Worm (Caenorhabditis elegans) whole organism, young adult: Measurements from ENCODE around the gene R08B4.3.

Experiments
- B0019.2 ChIP-seq: fragments of 200-800 bp; sonication (Bioruptor generic); conservative IDR thresholded peaks from 2 replicates; pipeline ENCODE4 v1.3.6; 2022; ENCODE audit warnings: missing genetic modification reagents, missing genetic modification characterization, missing compliant biosample characterization
- C17E4.6 ChIP-seq: fragments of 200-800 bp; sonication (Bioruptor generic); IDR thresholded peaks from 2 replicates; pipeline ENCODE4 v1.3.6; 2022; ENCODE audit warnings: missing genetic modification reagents, missing genetic modification characterization, missing compliant biosample characterization
- D2030.7 ChIP-seq: fragments of 200-800 bp; sonication (Bioruptor generic); IDR thresholded peaks from 2 replicates; pipeline ENCODE4 v1.3.6; 2022; ENCODE audit warnings: missing genetic modification reagents, missing genetic modification characterization, missing compliant biosample characterization
- F55B11.4 ChIP-seq: sonication (generic microtip); optimal IDR thresholded peaks from 2 replicates; lab custom pipeline; 2016; ENCODE audit warnings: missing compliant biosample characterization, missing genetic modification characterization, borderline replicate concordance; ENCODE audit not compliant: insufficient read depth
- K12H6.12 ChIP-seq: fragments of 200-800 bp; sonication (Bioruptor generic); optimal IDR thresholded peaks from 2 replicates; lab custom pipeline; 2018; ENCODE audit warnings: mild to moderate bottlenecking, missing genetic modification characterization, missing compliant biosample characterization
- Y53F4B.3 ChIP-seq: fragments of 200-800 bp; sonication (Bioruptor generic); IDR thresholded peaks from 2 replicates; pipeline ENCODE4 v1.3.6; 2022; ENCODE audit warnings: missing genetic modification reagents, missing genetic modification characterization, missing compliant biosample characterization
- ZK185.1 ChIP-seq: sonication (generic microtip); optimal IDR thresholded peaks from 2 replicates; lab custom pipeline; 2016; ENCODE audit warnings: mild to moderate bottlenecking, missing genetic modification characterization, missing compliant biosample characterization; ENCODE audit not compliant: poor library complexity, severe bottlenecking
- akir-1 ChIP-seq: fragments of 200-800 bp; sonication (Bioruptor generic); optimal IDR thresholded peaks from 2 replicates; lab custom pipeline; 2018; ENCODE audit warnings: mild to moderate bottlenecking, missing genetic modification characterization, moderate library complexity, missing compliant biosample characterization
- attf-3 ChIP-seq: fragments of 200-800 bp; sonication (Bioruptor generic); conservative IDR thresholded peaks from 2 replicates; pipeline ENCODE4 v1.3.6; 2022; ENCODE audit warnings: missing genetic modification reagents, missing genetic modification characterization, missing compliant biosample characterization
- attf-5 ChIP-seq: fragments of 200-800 bp; sonication (Bioruptor generic); optimal IDR thresholded peaks from 2 replicates; lab custom pipeline; 2018; ENCODE audit warnings: mild to moderate bottlenecking, missing genetic modification characterization, missing compliant biosample characterization
- bed-1 ChIP-seq: fragments of 200-800 bp; sonication (Bioruptor generic); IDR thresholded peaks from 2 replicates; pipeline ENCODE4 v1.3.6; 2022; ENCODE audit warnings: missing genetic modification reagents, missing genetic modification characterization, missing compliant biosample characterization
- bed-2 ChIP-seq: fragments of 200-800 bp; sonication (Bioruptor generic); IDR thresholded peaks from 2 replicates; pipeline ENCODE4 v1.3.6; 2022; ENCODE audit warnings: missing genetic modification reagents, missing genetic modification characterization, missing compliant biosample characterization
- ceh-27 ChIP-seq: fragments of 200-800 bp; sonication (Bioruptor generic); optimal IDR thresholded peaks from 2 replicates; lab custom pipeline; 2018; ENCODE audit warnings: mild to moderate bottlenecking, missing genetic modification characterization, moderate library complexity, missing compliant biosample characterization
- ceh-58 ChIP-seq: fragments of 200-800 bp; sonication (Bioruptor generic); IDR thresholded peaks from 2 replicates; pipeline ENCODE4 v1.3.6; 2022; ENCODE audit warnings: missing genetic modification characterization, missing compliant biosample characterization
- ceh-79 ChIP-seq: sonication (generic microtip); optimal IDR thresholded peaks from 2 replicates; lab custom pipeline; 2017; ENCODE audit warnings: mild to moderate bottlenecking, missing genetic modification characterization, missing compliant biosample characterization
- ceh-91 ChIP-seq: fragments of 200-800 bp; sonication (Bioruptor generic); IDR thresholded peaks from 2 replicates; pipeline ENCODE4 v1.3.6; 2022; ENCODE audit warnings: missing genetic modification reagents, missing genetic modification characterization, missing compliant biosample characterization
- chd-7 ChIP-seq: sonication (generic microtip); optimal IDR thresholded peaks from 2 replicates; lab custom pipeline; 2016; ENCODE audit warnings: mild to moderate bottlenecking, missing genetic modification characterization, moderate library complexity, missing compliant biosample characterization
- die-1 ChIP-seq: sonication (generic microtip); optimal IDR thresholded peaks from 2 replicates; lab custom pipeline; 2016; ENCODE audit warnings: missing genotype, mild to moderate bottlenecking, missing genetic modification characterization, missing compliant biosample characterization
- dpl-1 ChIP-seq: fragments of 150-350 bp; optimal IDR thresholded peaks from 2 replicates; lab custom pipeline; 2014; ENCODE audit warnings: missing biosample characterization, missing genetic modification reagents, missing genetic modification characterization
- efl-1 ChIP-seq: fragments of 150-350 bp; optimal IDR thresholded peaks from 2 replicates; lab custom pipeline; 2014; ENCODE audit warnings: missing biosample characterization, missing genetic modification reagents, missing genetic modification characterization
- fkh-3 ChIP-seq: sonication (generic microtip); optimal IDR thresholded peaks from 2 replicates; lab custom pipeline; 2016; ENCODE audit warnings: mild to moderate bottlenecking, missing genetic modification characterization, missing compliant biosample characterization
- hlh-26 ChIP-seq: fragments of 200-800 bp; sonication (Bioruptor generic); conservative IDR thresholded peaks from 2 replicates; pipeline ENCODE4 v1.3.6; 2022; ENCODE audit warnings: missing genetic modification reagents, missing genetic modification characterization, missing compliant biosample characterization
- hmg-1.2 ChIP-seq: fragments of 200-800 bp; sonication (Bioruptor generic); IDR thresholded peaks from 2 replicates; pipeline ENCODE4 v1.3.6; 2022; ENCODE audit warnings: missing genetic modification reagents, missing genetic modification characterization, missing compliant biosample characterization
- hrde-1 ChIP-seq: sonication (generic microtip); optimal IDR thresholded peaks from 2 replicates; lab custom pipeline; 2016; ENCODE audit warnings: missing genetic modification characterization, mild to moderate bottlenecking, missing compliant biosample characterization, moderate library complexity, missing genotype, missing genetic modification reagents, borderline replicate concordance
- hsf-1 ChIP-seq: fragments of 200-800 bp; sonication (Bioruptor generic); IDR thresholded peaks from 2 replicates; pipeline ENCODE4 v1.3.6; 2022; ENCODE audit warnings: missing genetic modification reagents, missing genetic modification characterization, missing compliant biosample characterization
- lin-54 ChIP-seq: fragments of 200-800 bp; sonication (Bioruptor generic); optimal IDR thresholded peaks from 2 replicates; lab custom pipeline; 2018; ENCODE audit warnings: mild to moderate bottlenecking, missing genetic modification characterization, missing compliant biosample characterization
- lsl-1 ChIP-seq: fragments of 200-800 bp; sonication (Bioruptor generic); optimal IDR thresholded peaks from 2 replicates; lab custom pipeline; 2018; ENCODE audit warnings: mild to moderate bottlenecking, missing genetic modification characterization, moderate library complexity, missing compliant biosample characterization
- madf-10 ChIP-seq: sonication (generic microtip); optimal IDR thresholded peaks from 2 replicates; lab custom pipeline; 2016; ENCODE audit warnings: mild to moderate bottlenecking, missing genetic modification characterization, missing compliant biosample characterization
- madf-6 ChIP-seq: fragments of 200-800 bp; sonication (Bioruptor generic); IDR thresholded peaks from 2 replicates; pipeline ENCODE4 v1.3.6; 2022; ENCODE audit warnings: missing genetic modification reagents, missing genetic modification characterization, missing compliant biosample characterization
- mcd-1 ChIP-seq: fragments of 200-800 bp; sonication (Bioruptor generic); IDR thresholded peaks from 2 replicates; pipeline ENCODE4 v1.3.6; 2022; ENCODE audit warnings: missing genetic modification reagents, missing genetic modification characterization, missing compliant biosample characterization
- nfya-1 ChIP-seq: sonication (generic microtip); optimal IDR thresholded peaks from 2 replicates; lab custom pipeline; 2017; ENCODE audit warnings: antibody characterized with exemption, missing compliant biosample characterization, missing genetic modification characterization, borderline replicate concordance; ENCODE audit not compliant: insufficient read depth
- nhr-120 ChIP-seq: fragments of 200-800 bp; sonication (Bioruptor generic); IDR thresholded peaks from 2 replicates; pipeline ENCODE4 v1.3.6; 2022; ENCODE audit warnings: missing genetic modification characterization, missing compliant biosample characterization
- nhr-179 ChIP-seq: sonication (generic microtip); optimal IDR thresholded peaks from 2 replicates; lab custom pipeline; 2016; ENCODE audit warnings: mild to moderate bottlenecking, missing genetic modification characterization, missing compliant biosample characterization
- nhr-80 ChIP-seq: sonication (generic microtip); optimal IDR thresholded peaks from 2 replicates; lab custom pipeline; 2016; ENCODE audit warnings: missing genetic modification characterization, missing compliant biosample characterization
- nhr-90 ChIP-seq: sonication (generic microtip); optimal IDR thresholded peaks from 2 replicates; lab custom pipeline; 2016; ENCODE audit warnings: missing genotype, mild to moderate bottlenecking, missing genetic modification characterization, missing compliant biosample characterization
- pha-4 ChIP-seq: fragments of 150-350 bp; sonication (generic microtip); optimal IDR thresholded peaks from 2 replicates; lab custom pipeline; 2014; ENCODE audit warnings: missing biosample characterization, missing genetic modification reagents, missing genetic modification characterization
- rcor-1 ChIP-seq: fragments of 200-800 bp; sonication (Bioruptor generic); IDR thresholded peaks from 2 replicates; pipeline ENCODE4 v1.3.6; 2022; ENCODE audit warnings: missing genetic modification reagents, missing genetic modification characterization, missing compliant biosample characterization
- rec-8 ChIP-seq, 2 experiments: sonication (generic microtip); optimal IDR thresholded peaks; 2 replicates each; lab custom pipeline; 2016; ENCODE audit warnings: mild to moderate bottlenecking in 2 of 2, missing genetic modification characterization in 2 of 2, missing genetic modification reagents in 2 of 2, missing genotype in 2 of 2, missing biosample characterization in 1 of 2, missing compliant biosample characterization in 1 of 2, moderate library complexity in 1 of 2
- repo-1 ChIP-seq: sonication (generic microtip); optimal IDR thresholded peaks from 2 replicates; lab custom pipeline; 2017; ENCODE audit warnings: mild to moderate bottlenecking, missing genetic modification characterization, missing compliant biosample characterization
- sdz-38 ChIP-seq: sonication (generic microtip); optimal IDR thresholded peaks from 2 replicates; lab custom pipeline; 2016; ENCODE audit warnings: missing genotype, missing genetic modification characterization, missing compliant biosample characterization
- sptf-2 ChIP-seq: fragments of 200-800 bp; sonication (Bioruptor generic); optimal IDR thresholded peaks from 2 replicates; lab custom pipeline; 2018; ENCODE audit warnings: mild to moderate bottlenecking, missing genetic modification characterization, missing compliant biosample characterization
- tbp1 ChIP-seq: fragments of 200-800 bp; sonication (Bioruptor generic); optimal IDR thresholded peaks from 2 replicates; lab custom pipeline; 2018; ENCODE audit warnings: mild to moderate bottlenecking, missing genetic modification characterization, missing compliant biosample characterization
- unc-62 ChIP-seq: fragments of 150-350 bp; optimal IDR thresholded peaks from 2 replicates; lab custom pipeline; 2014; ENCODE audit warnings: missing biosample characterization, missing genetic modification reagents, missing genetic modification characterization
- zfh-2 ChIP-seq: fragments of 200-800 bp; sonication (Bioruptor generic); conservative IDR thresholded peaks from 2 replicates; pipeline ENCODE4 v1.3.6; 2022; ENCODE audit warnings: missing genetic modification reagents, missing genetic modification characterization, missing compliant biosample characterization
- ztf-18 ChIP-seq: sonication (generic microtip); optimal IDR thresholded peaks from 2 replicates; lab custom pipeline; 2016; ENCODE audit warnings: missing genotype, mild to moderate bottlenecking, missing genetic modification characterization, missing compliant biosample characterization
- ztf-22 ChIP-seq: fragments of 200-800 bp; sonication (Bioruptor generic); optimal IDR thresholded peaks from 2 replicates; lab custom pipeline; 2018; ENCODE audit warnings: mild to moderate bottlenecking, missing genetic modification characterization, moderate library complexity, missing compliant biosample characterization
- ztf-3 ChIP-seq: fragments of 200-800 bp; sonication (Bioruptor generic); optimal IDR thresholded peaks from 2 replicates; lab custom pipeline; 2018; ENCODE audit warnings: mild to moderate bottlenecking, missing genetic modification characterization, missing compliant biosample characterization

R08B4.3 gene

DNA sequence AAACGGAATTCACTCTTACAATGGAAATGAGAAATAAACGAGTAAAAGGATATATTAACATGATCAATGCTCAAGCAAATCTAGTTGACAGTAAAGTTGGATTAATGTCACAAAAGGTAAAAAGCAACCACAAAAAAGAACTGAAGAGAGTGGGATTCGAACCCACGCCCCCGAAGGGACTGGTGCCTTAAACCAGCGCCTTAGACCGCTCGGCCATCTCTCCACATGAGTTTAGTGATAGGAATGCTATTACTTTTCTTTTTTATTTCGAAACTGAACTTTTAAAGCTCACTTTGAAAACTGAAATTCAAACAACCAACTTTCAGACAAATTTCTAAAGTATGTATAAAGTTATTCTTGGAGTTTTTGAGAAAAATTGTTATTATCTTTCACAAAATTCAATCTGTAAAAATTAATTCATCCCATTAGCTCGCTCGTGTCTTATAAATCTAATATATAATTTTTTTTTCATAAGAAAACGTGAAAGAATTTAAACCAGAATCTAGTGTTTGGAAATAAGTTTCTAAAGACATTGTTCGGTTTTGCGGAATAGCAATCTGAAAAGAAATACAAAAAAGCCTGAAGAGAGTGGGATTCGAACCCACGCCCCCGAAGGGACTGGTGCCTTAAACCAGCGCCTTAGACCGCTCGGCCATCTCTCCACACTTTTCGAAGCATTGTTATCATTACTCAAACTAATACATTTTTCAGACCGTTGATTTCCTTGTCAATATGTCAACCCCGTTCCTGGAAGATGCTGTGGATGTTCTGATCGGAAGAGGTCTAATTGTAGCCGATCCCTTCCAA is 42.2 kb upstream of the R08B4.3 start (continued):
- TF ChIP-seq B0019.2 (GFP tag; lab: Robert Waterston, UW): no peak
- no peak for TF ChIP-seq ztf-3
- TF ChIP-seq hmg-1.2: peak; percentile 38; the same call in 1 of the 2 replicates
- TF ChIP-seq nhr-120 (GFP tag; lab: Robert Waterston, UW): no peak
- no peak for TF ChIP-seq ceh-91 (GFP tag; lab: Robert Waterston, UW)
- TF ChIP-seq lin-54 (GFP tag; lab: Kevin White, UChicago): no peak
- TF ChIP-seq ceh-27 (GFP tag; lab: Kevin White, UChicago): no peak
- TF ChIP-seq C17E4.6: no peak
- TF ChIP-seq ZK185.1 (tag; lab: Kevin White, UChicago): peak; percentile 66
- TF ChIP-seq ceh-58 (GFP tag; lab: Robert Waterston, UW): no peak
- no peak for TF ChIP-seq attf-3 (GFP tag; lab: Robert Waterston, UW)
- TF ChIP-seq bed-2 (GFP tag; lab: Robert Waterston, UW): no peak
- peak; percentile 78 for TF ChIP-seq nhr-179
- no peak for TF ChIP-seq chd-7 (tag; lab: Kevin White, UChicago)
- no peak for TF ChIP-seq efl-1 (GFP tag; lab: Kevin White, UChicago)
- TF ChIP-seq nfya-1 (tag; lab: Kevin White, UChicago): no peak
- TF ChIP-seq akir-1: no peak
- no peak for TF ChIP-seq madf-6 (GFP tag; lab: Robert Waterston, UW)
- no peak for TF ChIP-seq K12H6.12
- TF ChIP-seq D2030.7 (GFP tag; lab: Robert Waterston, UW): peak; percentile 78
- no peak for TF ChIP-seq pha-4 (tag; lab: Kevin White, UChicago)
- TF ChIP-seq F55B11.4 (tag; lab: Kevin White, UChicago): no peak
- no peak for TF ChIP-seq madf-10 (tag; lab: Kevin White, UChicago)
- TF ChIP-seq zfh-2 (GFP tag; lab: Robert Waterston, UW): no peak
- no peak for TF ChIP-seq dpl-1 (GFP tag; lab: Kevin White, UChicago)
- no peak for TF ChIP-seq mcd-1
- TF ChIP-seq ceh-79 (tag; lab: Kevin White, UChicago): no peak
- TF ChIP-seq sdz-38 (tag; lab: Kevin White, UChicago): no peak
- TF ChIP-seq hlh-26 (GFP tag; lab: Robert Waterston, UW): no peak
- peak; percentile 87 for TF ChIP-seq tbp1
- TF ChIP-seq nhr-90 (tag; lab: Kevin White, UChicago): peak; percentile 62
- TF ChIP-seq rcor-1: peak; percentile 38; the same call in 1 of the 2 replicates
- TF ChIP-seq ztf-22 (GFP tag; lab: Kevin White, UChicago): no peak
- 0 out of 2 replicates have a peak, but pooled peaks have one; percentile 21 for TF ChIP-seq Y53F4B.3 (GFP tag; lab: Robert Waterston, UW)
- no peak for TF ChIP-seq unc-62 (GFP tag; lab: Kevin White, UChicago)
- TF ChIP-seq ztf-18 (tag; lab: Kevin White, UChicago): peak; percentile 52
- no peak for TF ChIP-seq fkh-3 (tag; lab: Kevin White, UChicago)
- no peak for TF ChIP-seq sptf-2 (GFP tag; lab: Kevin White, UChicago)
- no peak for TF ChIP-seq attf-5 (GFP tag; lab: Kevin White, UChicago)
- no peak for TF ChIP-seq repo-1
- no peak for TF ChIP-seq hsf-1 (GFP tag; lab: Robert Waterston, UW)
- peak; percentile 64 for TF ChIP-seq die-1
- no peak for TF ChIP-seq bed-1 (GFP tag; lab: Robert Waterston, UW)
- TF ChIP-seq rec-8 (tag; optimal IDR thresholded peaks at IDR 0.05; lab: Kevin White, UChicago): peak; percentile 38 to 47
- TF ChIP-seq lsl-1: no peak
- TF ChIP-seq hrde-1: peak; percentile 68
- no peak for TF ChIP-seq nhr-80
